Worm (Caenorhabditis elegans) whole organism, L3 larva: ENCODE results near the gene pps-1.

Experiments
- aly-2 ChIP-seq: fragments of 150-350 bp; optimal IDR thresholded peaks from 2 replicates; lab custom pipeline; 2014; ENCODE audit warnings: missing biosample characterization, missing genetic modification characterization
- ama-1 ChIP-seq: fragments of 150-350 bp; optimal IDR thresholded peaks from 2 replicates; lab custom pipeline; 2018
- ceh-9 ChIP-seq: sonication (generic microtip); optimal IDR thresholded peaks from 2 replicates; lab custom pipeline; 2018; ENCODE audit warnings: missing biosample characterization, missing genetic modification characterization
- elt-3 ChIP-seq, 3 experiments: fragments of 150-350 bp in 1 of 3; sonication (generic microtip) in 2 of 3; optimal IDR thresholded peaks; 2 replicates in 2 of 3; 4 replicates in 1 of 3; lab custom pipeline; 2014 to 2017; ENCODE audit warnings: missing biosample characterization in 3 of 3, missing genetic modification characterization in 3 of 3
- fos-1 ChIP-seq: fragments of 150-350 bp; optimal IDR thresholded peaks from 2 replicates; lab custom pipeline; 2014; ENCODE audit warnings: missing biosample characterization, missing genetic modification characterization
- jun-1 ChIP-seq: fragments of 150-350 bp; optimal IDR thresholded peaks from 2 replicates; lab custom pipeline; 2014; ENCODE audit warnings: missing biosample characterization, missing genetic modification reagents, missing genetic modification characterization
- lin-15B ChIP-seq: fragments of 150-350 bp; optimal IDR thresholded peaks from 2 replicates; lab custom pipeline; 2014; ENCODE audit warnings: missing biosample characterization, missing genetic modification characterization
- nhr-25 ChIP-seq: sonication (generic microtip); optimal IDR thresholded peaks from 2 replicates; lab custom pipeline; 2017; ENCODE audit warnings: missing biosample characterization, missing genetic modification characterization
- nhr-77 ChIP-seq: fragments of 150-350 bp; optimal IDR thresholded peaks from 2 replicates; lab custom pipeline; 2014; ENCODE audit warnings: missing biosample characterization, missing genetic modification characterization
- pqm-1 ChIP-seq: fragments of 150-350 bp; optimal IDR thresholded peaks from 2 replicates; lab custom pipeline; 2017; ENCODE audit warnings: missing biosample characterization, missing genetic modification characterization, inconsistent platforms
- unc-62 ChIP-seq: fragments of 150-350 bp; sonication (generic microtip); optimal IDR thresholded peaks from 4 replicates; lab custom pipeline; 2014; ENCODE audit warnings: missing biosample characterization, missing genetic modification reagents, missing genetic modification characterization
- zag-1 ChIP-seq: fragments of 150-350 bp; optimal IDR thresholded peaks from 2 replicates; lab custom pipeline; 2014; ENCODE audit warnings: missing biosample characterization, missing genetic modification characterization

DNA sequence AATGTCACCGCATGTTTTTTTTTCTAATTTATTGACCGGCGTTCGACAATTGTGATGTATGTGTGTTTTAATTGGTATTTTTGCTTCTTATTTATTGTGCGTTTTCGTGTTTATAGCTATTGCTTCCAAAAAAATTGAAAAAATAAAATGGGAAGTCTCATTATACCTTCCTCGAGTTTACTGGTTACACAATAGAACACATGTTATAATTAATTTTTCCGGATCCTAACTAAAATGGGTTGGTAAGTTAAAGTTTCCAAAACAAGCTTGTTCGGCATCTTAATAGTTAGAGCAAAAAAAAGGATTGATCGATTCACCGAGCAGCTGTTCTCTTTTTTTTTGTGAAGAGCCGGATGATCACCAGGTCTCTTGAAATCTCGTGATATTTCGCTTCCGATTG lies 6.3 kb upstream of the pps-1 start, which contains the start of gene ttr-54:
- TF ChIP-seq nhr-25 (tag; lab: Kevin White, UChicago) (no peak), ama-1 (lab: Kevin White, UChicago) (no peak), jun-1 (tag; lab: Kevin White, UChicago) (no peak), aly-2 (tag; lab: Kevin White, UChicago) (no peak), lin-15B (no peak), ceh-9 (tag; lab: Kevin White, UChicago) (no peak), pqm-1 (tag; lab: Kevin White, UChicago) (no peak), elt-3 (tag; optimal IDR thresholded peaks at IDR 0.05; lab: Kevin White, UChicago) (no peak), unc-62 (GFP tag; lab: Kevin White, UChicago) (no peak), fos-1 (tag; lab: Kevin White, UChicago) (no peak), zag-1 (tag; lab: Kevin White, UChicago) (no peak), nhr-77 (tag; lab: Kevin White, UChicago) (no peak)
